Worm (Caenorhabditis elegans) whole organism, young adult: Measurements from ENCODE around the gene fbxc-20.

Experiments used
- T07F8.4 ChIP-seq: sonication (generic microtip); optimal IDR thresholded peaks from 2 replicates; lab custom pipeline; 2016; ENCODE audit warnings: mild to moderate bottlenecking, missing genetic modification characterization, moderate library complexity, missing compliant biosample characterization
- ama-1 ChIP-seq, 3 experiments: fragments of 150-350 bp in 1 of 3; sonication (generic microtip) in 2 of 3; optimal IDR thresholded peaks; 2 replicates each; lab custom pipeline; 2014 to 2018; ENCODE audit warnings: missing biosample characterization in 2 of 3, missing genetic modification characterization in 2 of 3, missing genetic modification reagents in 2 of 3
- aptf-3 ChIP-seq: fragments of 200-800 bp; sonication (Bioruptor generic); IDR thresholded peaks from 2 replicates; pipeline ENCODE4 v1.3.6; 2022; ENCODE audit warnings: missing genetic modification characterization, missing compliant biosample characterization
- egl-18 ChIP-seq: fragments of 200-800 bp; sonication (Bioruptor generic); IDR thresholded peaks from 2 replicates; pipeline ENCODE4 v1.3.6; 2022; ENCODE audit warnings: missing genetic modification reagents, missing genetic modification characterization, missing compliant biosample characterization
- let-526 ChIP-seq: fragments of 200-800 bp; sonication (Bioruptor generic); IDR thresholded peaks from 2 replicates; pipeline ENCODE4 v1.3.6; 2022; ENCODE audit warnings: missing genetic modification reagents, missing genetic modification characterization, missing compliant biosample characterization
- nhr-90 ChIP-seq: sonication (generic microtip); optimal IDR thresholded peaks from 2 replicates; lab custom pipeline; 2016; ENCODE audit warnings: missing genotype, mild to moderate bottlenecking, missing genetic modification characterization, missing compliant biosample characterization
- snpc-1.3 ChIP-seq: sonication (generic microtip); optimal IDR thresholded peaks from 2 replicates; lab custom pipeline; 2017; ENCODE audit warnings: missing genetic modification characterization, mild to moderate bottlenecking, missing compliant biosample characterization, antibody characterized with exemption, moderate library complexity, missing genotype, missing genetic modification reagents; ENCODE audit not compliant: insufficient read depth
- unc-62 ChIP-seq: fragments of 150-350 bp; optimal IDR thresholded peaks from 2 replicates; lab custom pipeline; 2014; ENCODE audit warnings: missing biosample characterization, missing genetic modification reagents, missing genetic modification characterization

DNA sequence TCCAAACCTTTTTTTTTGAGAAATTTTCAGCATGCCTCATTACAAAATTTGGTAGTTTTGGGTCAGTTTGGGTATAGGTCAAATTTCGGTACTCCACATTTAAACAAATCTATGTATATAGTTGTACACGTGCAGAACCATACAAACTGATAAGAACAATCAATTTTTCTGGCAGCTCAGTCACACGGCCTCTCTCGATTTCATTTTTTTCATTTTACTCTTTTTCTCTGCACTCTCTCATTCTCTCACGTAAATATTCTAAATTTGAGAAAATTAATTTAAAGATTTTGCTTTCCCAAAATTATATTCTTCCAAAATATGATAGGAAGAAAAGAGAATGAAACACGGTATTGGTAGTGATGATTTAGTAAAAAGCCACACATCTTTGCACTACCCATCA lies 2.2 kb downstream of the fbxc-20 start:
- no peak for TF ChIP-seq egl-18
- TF ChIP-seq ama-1 (optimal IDR thresholded peaks at IDR 0.05; lab: Kevin White, UChicago): no peak
- no peak for TF ChIP-seq ama-1 (GFP tag; optimal IDR thresholded peaks at IDR 0.05; lab: Kevin White, UChicago)
- no peak for TF ChIP-seq unc-62 (GFP tag; lab: Kevin White, UChicago)
- no peak for TF ChIP-seq T07F8.4 (tag; lab: Kevin White, UChicago)
- TF ChIP-seq aptf-3 (GFP tag; lab: Robert Waterston, UW): no peak
- no peak for TF ChIP-seq snpc-1.3 (tag; lab: Kevin White, UChicago)
- no peak for TF ChIP-seq let-526
- no peak for TF ChIP-seq nhr-90 (tag; lab: Kevin White, UChicago)
